Worm (Caenorhabditis elegans) whole organism, L4/young adult: Measurements from ENCODE around the gene Y37H2A.13.

ENCODE experiments used
- W03F9.2 ChIP-seq: fragments of 150-350 bp; optimal IDR thresholded peaks from 2 replicates; lab custom pipeline; 2014; ENCODE audit warnings: missing biosample characterization, missing genetic modification characterization
- dao-5 ChIP-seq: sonication (generic microtip); optimal IDR thresholded peaks from 2 replicates; lab custom pipeline; 2016; ENCODE audit warnings: missing genotype, missing genetic modification characterization, moderate library complexity, missing compliant biosample characterization
- him-1 ChIP-seq: sonication (generic microtip); optimal IDR thresholded peaks from 2 replicates; lab custom pipeline; 2016; ENCODE audit warnings: missing genotype, missing genetic modification reagents, missing genetic modification characterization, missing compliant biosample characterization

The Y37H2A.13 gene

ce11 chrV:18138695-18139094 lies 4.0 kb upstream of the Y37H2A.13 start, which contains the start of gene Y37H2A.10:
TSS of gene Y37H2A.10 (plus strand) at chrV:18138995.
- TF ChIP-seq him-1 (tag; lab: Kevin White, UChicago) (no peak), dao-5 (tag; lab: Kevin White, UChicago) (no peak), W03F9.2 (tag; lab: Kevin White, UChicago) (no peak)

DNA sequence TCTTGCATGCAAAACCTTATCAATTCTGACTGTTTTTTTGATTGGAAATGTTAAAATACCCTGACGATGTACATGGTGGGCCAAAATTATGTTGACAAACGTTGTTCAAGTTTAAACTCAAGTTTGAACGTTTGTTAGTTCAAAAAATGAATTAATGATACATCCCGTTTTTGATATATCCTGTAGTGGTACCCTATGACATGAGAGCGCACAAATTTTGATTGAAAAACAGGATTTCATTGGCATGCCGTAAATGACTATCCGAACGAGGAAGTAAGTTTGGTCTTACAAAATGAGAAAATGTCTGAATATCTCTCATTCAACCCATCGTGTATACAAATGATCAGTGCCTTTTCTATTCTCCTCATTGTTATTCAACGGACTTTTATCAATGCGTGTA lies 1.5 kb upstream of the Y37H2A.13 start, which contains the start of gene Y37H2A.11:
TSS of gene Y37H2A.11 (plus strand) at position 301 of the 400 bp plus-strand sequence.
- TF ChIP-seq W03F9.2 (tag; lab: Kevin White, UChicago) (no peak), dao-5 (tag; lab: Kevin White, UChicago) (no peak), him-1 (tag; lab: Kevin White, UChicago) (no peak)

ce11 chrV:18143445-18143844 lies 796 bp downstream of the Y37H2A.13 start, which contains the start of gene Y37H2A.14:
TSS of gene Y37H2A.14 (plus strand) at chrV:18143745.
- no peak for TF ChIP-seq W03F9.2 (tag; lab: Kevin White, UChicago)
- TF ChIP-seq him-1 (tag; lab: Kevin White, UChicago) = no peak
- TF ChIP-seq dao-5 (tag; lab: Kevin White, UChicago) = no peak

ce11 chrV:18144442-18144841 lies 1.8 kb downstream of the Y37H2A.13 start:
- TF ChIP-seq dao-5 (tag; lab: Kevin White, UChicago) = no peak
- no peak for TF ChIP-seq him-1 (tag; lab: Kevin White, UChicago)

DNA sequence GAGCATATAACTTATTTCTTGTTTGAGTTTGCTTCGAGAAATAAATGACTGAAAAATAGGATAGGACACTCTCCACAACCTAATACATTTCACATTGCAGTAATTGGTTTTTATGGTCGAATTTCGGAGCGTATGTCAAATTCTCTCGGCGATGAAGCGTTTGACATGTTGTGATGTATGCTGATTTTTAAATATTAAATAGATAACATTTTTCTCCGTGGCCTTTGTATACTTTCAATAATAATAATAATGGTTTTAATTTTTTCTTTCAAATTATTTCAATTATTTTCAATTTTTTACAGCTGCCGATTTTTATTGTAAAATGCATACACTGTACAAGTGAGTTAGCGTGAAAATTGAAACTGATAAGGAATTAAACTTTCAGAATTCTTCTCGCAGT lies 3.4 kb downstream of the Y37H2A.13 start, which contains the start of gene C14A6.3:
TSS of gene C14A6.3 (plus strand) at position 301 of the 400 bp plus-strand sequence.
- TF ChIP-seq W03F9.2 (tag; lab: Kevin White, UChicago) (no peak), him-1 (tag; lab: Kevin White, UChicago) (no peak), dao-5 (tag; lab: Kevin White, UChicago) (no peak)

DNA sequence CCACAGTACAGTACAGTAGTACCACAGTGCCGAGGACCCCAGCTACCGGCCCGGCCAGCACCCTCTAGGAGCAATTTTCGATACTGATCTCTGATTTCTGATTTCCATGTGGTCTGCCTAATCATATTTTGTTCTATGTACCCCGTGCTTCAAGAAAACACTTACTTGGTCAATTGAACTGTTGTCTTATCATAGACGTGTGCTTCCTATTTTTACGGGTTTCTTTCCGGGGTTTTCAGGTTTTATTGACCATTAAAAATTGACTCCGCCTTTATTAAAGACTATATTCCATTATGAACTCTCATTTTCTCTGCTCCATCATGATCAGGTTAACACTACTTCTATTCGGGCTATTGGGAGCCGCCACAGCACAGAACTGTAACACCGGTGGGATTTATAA lies 15.1 kb downstream of the Y37H2A.13 start, which contains the start of gene clec-48:
TSS of gene clec-48 (plus strand) at position 320 of the 400 bp plus-strand sequence.
- TF ChIP-seq W03F9.2 (tag; lab: Kevin White, UChicago) (no peak), dao-5 (tag; lab: Kevin White, UChicago) (no peak), him-1 (tag; lab: Kevin White, UChicago) (no peak)

- no peak for TF ChIP-seq dao-5 (tag; lab: Kevin White, UChicago)
These were observed 15.5 kb downstream of the Y37H2A.13 start for ce11 chrV:18158172-18158571.

- TF ChIP-seq W03F9.2 (tag; lab: Kevin White, UChicago) (no peak), dao-5 (tag; lab: Kevin White, UChicago) (no peak), him-1 (tag; lab: Kevin White, UChicago) (no peak)
These were observed 18.6 kb downstream of the Y37H2A.13 start, which contains the start of gene C14A6.13 for ce11 chrV:18161228-18161627. TSS of gene C14A6.13 (minus strand) at chrV:18161328.

ce11 chrV:18162568-18162967 lies 19.9 kb downstream of the Y37H2A.13 start, which contains the start of gene C14A6.12:
TSS of gene C14A6.12 (minus strand) at chrV:18162668.
- no peak for TF ChIP-seq dao-5 (tag; lab: Kevin White, UChicago)
- no peak for TF ChIP-seq W03F9.2 (tag; lab: Kevin White, UChicago)
- TF ChIP-seq him-1 (tag; lab: Kevin White, UChicago) = no peak

DNA sequence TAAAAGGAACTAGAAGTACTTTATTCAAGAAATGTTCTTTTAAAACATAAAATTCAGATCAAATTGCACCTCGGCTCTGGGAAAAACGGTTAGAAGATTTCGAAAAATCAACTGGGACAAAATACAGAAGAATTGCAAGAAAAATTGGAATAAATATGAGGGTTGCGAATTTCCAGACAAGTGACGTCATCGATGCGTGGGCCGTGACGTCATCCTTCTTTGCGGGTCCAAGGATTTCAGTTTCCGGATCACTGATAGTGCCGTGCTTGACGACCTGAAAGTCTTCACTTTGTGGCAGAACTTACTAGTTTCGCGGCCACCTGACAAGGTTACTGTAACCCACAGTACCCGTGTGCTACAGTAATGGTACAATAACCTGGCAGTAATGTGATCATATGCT lies 20.8 kb downstream of the Y37H2A.13 start:
- TF ChIP-seq dao-5 (tag; lab: Kevin White, UChicago) = no peak
- TF ChIP-seq W03F9.2 (tag; lab: Kevin White, UChicago) = no peak
- TF ChIP-seq him-1 (tag; lab: Kevin White, UChicago) = no peak

- TF ChIP-seq W03F9.2 (tag; lab: Kevin White, UChicago) (no peak), dao-5 (tag; lab: Kevin White, UChicago) (no peak)
These were observed 22.1 kb downstream of the Y37H2A.13 start, which contains the start of gene C14A6.5 for ce11 chrV:18164758-18165157. TSS of gene C14A6.5 (minus strand) at chrV:18164858.

ce11 chrV:18167161-18167560 lies 24.5 kb downstream of the Y37H2A.13 start, which contains the start of gene C14A6.6:
TSS of gene C14A6.6 (minus strand) at chrV:18167261.
- TF ChIP-seq dao-5 (tag; lab: Kevin White, UChicago) (no peak), W03F9.2 (tag; lab: Kevin White, UChicago) (no peak), him-1 (tag; lab: Kevin White, UChicago) (no peak)

ce11 chrV:18168266-18168665 lies 25.6 kb downstream of the Y37H2A.13 start, which contains the start of gene C14A6.7:
TSS of gene C14A6.7 (minus strand) at chrV:18168366.
- no peak for TF ChIP-seq him-1 (tag; lab: Kevin White, UChicago)
- no peak for TF ChIP-seq dao-5 (tag; lab: Kevin White, UChicago)
- TF ChIP-seq W03F9.2 (tag; lab: Kevin White, UChicago) = no peak

DNA sequence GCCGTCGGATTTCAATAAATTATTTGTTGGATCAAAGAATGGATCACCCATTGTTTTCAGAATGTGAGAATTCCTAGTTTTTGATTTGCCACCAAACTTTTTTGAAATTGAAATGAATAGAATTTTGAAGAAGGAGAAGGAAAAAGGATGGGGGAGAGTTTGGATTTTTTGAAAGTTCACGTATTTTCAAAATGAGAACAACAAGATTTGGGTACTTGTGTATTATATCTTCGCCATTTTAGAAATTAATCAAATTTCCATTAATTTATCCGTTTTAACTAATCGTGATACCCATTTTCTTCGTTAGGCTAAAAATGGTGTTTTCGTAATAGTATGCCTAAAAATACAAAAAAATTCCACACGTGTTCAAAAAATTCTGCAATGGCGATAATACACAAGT lies 28.9 kb downstream of the Y37H2A.13 start, which contains the start of gene C14A6.8:
TSS of gene C14A6.8 (minus strand) at position 101 of the 400 bp plus-strand sequence.
- no peak for TF ChIP-seq dao-5 (tag; lab: Kevin White, UChicago)
- no peak for TF ChIP-seq W03F9.2 (tag; lab: Kevin White, UChicago)
- TF ChIP-seq him-1 (tag; lab: Kevin White, UChicago) = no peak
